Worm (Caenorhabditis elegans): ENCODE data around the gene C06E7.4.

Gene C06E7.4

DNA sequence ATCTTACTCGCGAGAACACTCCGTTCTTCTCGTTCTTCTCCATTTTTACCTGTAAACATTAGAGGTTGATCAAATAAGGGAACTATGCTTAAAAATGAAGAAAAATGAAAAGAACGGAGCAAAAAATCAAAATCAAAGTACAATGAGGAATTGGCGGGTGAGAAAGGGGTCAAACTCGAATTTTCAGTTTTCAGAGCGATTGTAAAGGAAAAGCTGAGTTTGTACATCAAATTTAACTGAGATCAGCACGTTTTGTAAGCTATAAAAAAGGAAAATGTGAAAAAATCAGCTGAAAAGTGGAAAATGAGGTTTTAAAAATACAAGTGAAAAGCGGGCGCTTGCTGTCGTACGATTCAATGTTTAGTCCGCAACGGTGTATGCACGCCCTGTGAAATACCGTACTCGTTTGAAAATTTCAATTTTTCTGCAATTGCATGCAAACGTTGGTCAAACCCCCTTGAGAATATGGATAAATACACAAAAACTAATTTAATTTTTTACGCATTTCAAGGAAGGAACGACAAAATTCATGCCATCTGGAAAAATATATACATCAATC, 45.6 kb downstream of the C06E7.4 start, which contains the start of gene oops-1:
TSS of gene oops-1 (minus strand) at position 51 of the 559 bp plus-strand sequence.
- TF ChIP-seq unc-62 (GFP tag; optimal IDR thresholded peaks at IDR 0.05): no peak

- TF ChIP-seq unc-62 (GFP tag; optimal IDR thresholded peaks at IDR 0.05): no peak
Measured at ce11 chrIV:5811079-5811622, 48.6 kb downstream of the C06E7.4 start.

DNA sequence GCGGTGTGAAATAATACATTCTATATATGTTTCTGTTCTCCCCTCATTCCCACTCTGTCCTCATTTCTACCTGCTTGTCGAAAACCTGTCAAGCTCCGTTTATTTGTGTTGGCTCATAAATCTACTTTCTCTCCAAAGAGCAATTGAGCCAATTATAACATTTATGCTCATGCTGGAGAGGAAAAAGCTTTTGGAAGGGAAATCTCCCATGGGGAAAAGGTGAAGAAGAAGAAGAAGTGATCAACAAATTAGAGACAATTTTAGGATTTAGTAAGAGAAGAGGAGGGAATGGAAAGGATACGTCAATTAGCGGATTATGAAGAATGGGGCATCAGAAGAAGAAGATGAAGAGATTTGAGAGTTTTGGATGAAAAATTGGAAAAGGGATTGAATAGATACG, 50.0 kb downstream of the C06E7.4 start:
- TF ChIP-seq unc-62 (GFP tag; optimal IDR thresholded peaks at IDR 0.05): no peak

DNA sequence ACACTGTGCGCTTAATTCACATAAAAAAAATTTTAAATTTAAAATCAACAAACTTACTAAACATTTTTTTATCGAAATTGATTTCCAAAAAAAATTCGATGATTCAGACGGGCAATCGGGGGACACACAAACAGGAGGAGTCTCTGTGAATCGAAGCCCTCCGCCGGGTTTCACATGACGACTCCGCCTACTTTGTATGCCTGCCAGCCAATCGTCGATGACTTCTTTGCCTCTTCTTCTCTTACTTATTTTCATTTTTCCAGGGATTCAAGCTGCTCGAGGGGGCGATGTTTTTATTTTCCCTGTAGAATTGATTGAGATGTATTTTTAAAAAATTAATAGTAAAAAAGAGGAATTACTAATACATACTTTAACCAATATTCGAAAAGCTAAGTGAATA, 52.9 kb downstream of the C06E7.4 start, which contains the start of gene lntl-1:
TSS of gene lntl-1 (minus strand) at position 185 of the 400 bp plus-strand sequence.
- no peak for TF ChIP-seq unc-62 (GFP tag; optimal IDR thresholded peaks at IDR 0.05)

DNA sequence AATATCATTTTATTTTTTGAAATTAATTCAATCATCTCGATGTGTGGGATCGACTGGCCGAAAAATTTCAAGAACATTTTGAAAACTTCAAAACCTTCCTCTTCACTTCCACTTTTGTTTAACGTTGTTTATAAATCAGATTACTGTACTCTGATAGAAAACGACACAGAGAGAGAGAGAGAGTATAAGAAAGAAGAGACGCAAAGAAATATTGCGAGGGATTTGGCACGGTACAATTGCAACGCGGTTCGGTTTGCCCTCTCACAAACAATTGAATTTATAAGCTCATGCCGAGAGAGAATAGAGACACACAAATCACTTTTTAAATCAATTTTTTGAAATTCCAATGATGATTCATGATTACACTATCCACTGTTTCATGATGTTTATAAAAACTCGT, 53.4 kb downstream of the C06E7.4 start:
- no peak for TF ChIP-seq unc-62 (GFP tag; optimal IDR thresholded peaks at IDR 0.05)

DNA sequence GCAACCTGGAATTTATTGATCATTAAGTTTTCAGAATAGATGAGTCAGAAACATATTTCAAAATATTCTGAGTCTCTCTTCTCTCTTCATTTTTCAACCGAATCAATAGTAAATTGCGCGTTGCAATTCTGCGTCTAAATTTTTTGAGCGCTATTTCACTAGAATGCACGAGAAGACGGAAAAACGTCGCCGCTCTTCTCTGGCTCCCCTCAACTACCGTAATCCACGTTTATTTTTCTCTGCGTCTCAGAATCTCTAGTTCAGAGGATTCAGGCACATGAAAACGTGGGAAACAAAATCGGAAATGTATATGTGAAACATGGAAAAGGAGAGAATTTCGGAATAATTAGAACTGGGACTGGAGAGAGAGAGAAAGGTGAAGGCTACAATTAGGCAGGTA, 54.3 kb downstream of the C06E7.4 start:
- no peak for TF ChIP-seq unc-62 (GFP tag; optimal IDR thresholded peaks at IDR 0.05)

DNA sequence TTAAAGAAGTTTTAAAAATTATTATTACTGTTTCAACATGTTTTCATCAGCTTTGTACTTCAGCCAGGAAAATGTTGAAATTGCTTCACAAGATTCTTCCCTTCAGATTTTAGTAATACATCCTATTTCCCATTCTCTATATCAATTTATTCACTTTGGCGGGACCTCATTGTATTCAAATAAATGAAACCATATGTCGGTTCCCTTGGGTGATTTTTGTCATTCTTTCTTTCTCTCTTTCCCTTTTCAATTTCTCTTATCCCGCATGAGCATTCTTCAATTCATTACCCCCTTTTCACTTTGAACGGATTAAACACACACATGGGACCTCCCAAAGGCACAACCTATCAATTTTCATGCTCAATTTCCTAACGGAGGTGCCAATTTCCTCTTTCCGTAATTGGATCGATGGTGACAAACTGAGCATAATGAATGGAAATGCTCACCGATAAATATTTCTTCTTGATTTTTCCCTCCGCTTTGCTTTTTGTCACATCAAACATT, 56.2 kb downstream of the C06E7.4 start:
- no peak for TF ChIP-seq unc-62 (GFP tag; optimal IDR thresholded peaks at IDR 0.05)

All from whole organism, dauer.